Worm (Caenorhabditis elegans): ENCODE results near the gene znf-207.

The znf-207 gene

ce11 chrIV:11286112-11286511, 24.7 kb upstream of the znf-207 start:
- no peak for TF ChIP-seq lin-11 (tag; optimal IDR thresholded peaks at IDR 0.05)
- TF ChIP-seq ceh-6 (GFP tag; optimal IDR thresholded peaks at IDR 0.05): no peak
- no peak for TF ChIP-seq zip-5 (tag; optimal IDR thresholded peaks at IDR 0.05)
- TF ChIP-seq npax-4 (tag; optimal IDR thresholded peaks at IDR 0.05): no peak
- no peak for TF ChIP-seq unc-3 (GFP tag; conservative IDR thresholded peaks at IDR 0.05)
- no peak for TF ChIP-seq unc-3 (tag; optimal IDR thresholded peaks at IDR 0.05)
- TF ChIP-seq ceh-18 (tag; optimal IDR thresholded peaks at IDR 0.05): no peak
- TF ChIP-seq ets-4 (tag; optimal IDR thresholded peaks at IDR 0.05): no peak
- TF ChIP-seq ceh-14 (tag; optimal IDR thresholded peaks at IDR 0.05): no peak
- no peak for TF ChIP-seq sox-2 (GFP tag; IDR thresholded peaks at IDR 0.05)
- TF ChIP-seq K09A11.1 (tag; optimal IDR thresholded peaks at IDR 0.05; ENCODE audit: insufficient read depth): no peak
- TF ChIP-seq pha-2 (tag; optimal IDR thresholded peaks at IDR 0.05): no peak
- no peak for TF ChIP-seq ceh-48 (tag; optimal IDR thresholded peaks at IDR 0.05)
- TF ChIP-seq ama-1 (optimal IDR thresholded peaks at IDR 0.05): no peak
- no peak for TF ChIP-seq tbx-7 (tag; optimal IDR thresholded peaks at IDR 0.05)
- no peak for TF ChIP-seq hlh-6 (tag; optimal IDR thresholded peaks at IDR 0.05)
- no peak for TF ChIP-seq K02D7.2 (tag; optimal IDR thresholded peaks at IDR 0.05)
- TF ChIP-seq odd-2 (tag; optimal IDR thresholded peaks at IDR 0.05): no peak
- TF ChIP-seq mec-3 (tag; optimal IDR thresholded peaks at IDR 0.05; ENCODE audit: borderline replicate concordance): no peak
- TF ChIP-seq fax-1 (tag; optimal IDR thresholded peaks at IDR 0.05): no peak
- TF ChIP-seq syd-9 (tag; optimal IDR thresholded peaks at IDR 0.05): no peak

- TF ChIP-seq nhr-232 (tag; optimal IDR thresholded peaks at IDR 0.05): no peak
- TF ChIP-seq ceh-45 (GFP tag; IDR thresholded peaks at IDR 0.05): no peak
- no peak for TF ChIP-seq C08G9.2 (tag; optimal IDR thresholded peaks at IDR 0.05)
- no peak for TF ChIP-seq pax-1 (tag; optimal IDR thresholded peaks at IDR 0.05)
- TF ChIP-seq ceh-22 (tag; optimal IDR thresholded peaks at IDR 0.05): no peak
- no peak for TF ChIP-seq ceh-2 (tag; optimal IDR thresholded peaks at IDR 0.05)
Measured at ce11 chrIV:11287511-11287910, 23.3 kb upstream of the znf-207 start, which contains the start of gene F54D1.6. TSS of gene F54D1.6 (plus strand) at chrIV:11287811.

- peak; percentile 54 for TF ChIP-seq elt-2 (tag; optimal IDR thresholded peaks at IDR 0.05)
- no peak for TF ChIP-seq madf-2 (tag; optimal IDR thresholded peaks at IDR 0.05)
Measured at ce11 chrIV:11288965-11289364, 21.8 kb upstream of the znf-207 start.

ce11 chrIV:11296787-11297186, 14.0 kb upstream of the znf-207 start, which contains the start of gene mttu-1:
TSS of gene mttu-1 (minus strand) at chrIV:11296887.
- no peak for TF ChIP-seq unc-55 (GFP tag; optimal IDR thresholded peaks at IDR 0.05)

- no peak for TF ChIP-seq ceh-9 (tag; optimal IDR thresholded peaks at IDR 0.05)
- no peak for TF ChIP-seq K09A11.1 (tag; optimal IDR thresholded peaks at IDR 0.05; ENCODE audit: insufficient read depth)
- peak; percentile 56 for TF ChIP-seq unc-42 (tag; optimal IDR thresholded peaks at IDR 0.05)
- peak; percentile 11 for TF ChIP-seq nfya-1 (tag; optimal IDR thresholded peaks at IDR 0.05)
- TF ChIP-seq elt-4 (tag; optimal IDR thresholded peaks at IDR 0.05): no peak
- peak; percentile 21 for TF ChIP-seq tbx-2 (tag; optimal IDR thresholded peaks at IDR 0.05)
- TF ChIP-seq ceh-48 (tag; optimal IDR thresholded peaks at IDR 0.05): peak; percentile 71
- TF ChIP-seq madf-2 (tag; optimal IDR thresholded peaks at IDR 0.05): no peak
Measured at ce11 chrIV:11298154-11299086, 12.4 kb upstream of the znf-207 start, which contains the start of the genes B0035.15 and dnj-1. TSS of gene B0035.15 (minus strand) at chrIV:11298252. TSS of gene dnj-1 (plus strand) at chrIV:11299036.
